Worm (Caenorhabditis elegans) whole organism, early embryonic: ENCODE data around the gene F53C3.1.

Experiments
- F13C5.2 ChIP-seq: sonication (generic microtip); optimal IDR thresholded peaks from 2 replicates; lab custom pipeline; 2017; ENCODE audit warnings: mild to moderate bottlenecking, missing genetic modification characterization, inconsistent platforms, missing compliant biosample characterization
- ama-1 ChIP-seq: fragments of 150-350 bp; optimal IDR thresholded peaks from 2 replicates; lab custom pipeline; 2014
- ceh-13 ChIP-seq: fragments of 200-800 bp; sonication (Bioruptor generic); optimal IDR thresholded peaks from 2 replicates; lab custom pipeline; 2018; ENCODE audit warnings: mild to moderate bottlenecking, missing genetic modification characterization, missing compliant biosample characterization
- flt-1 ChIP-seq: fragments of 200-800 bp; sonication (Bioruptor generic); IDR thresholded peaks from 2 replicates; pipeline ENCODE4 v1.3.6; 2022; ENCODE audit warnings: missing genetic modification characterization, missing compliant biosample characterization
- hmbx-1 ChIP-seq: sonication (generic microtip); optimal IDR thresholded peaks from 2 replicates; lab custom pipeline; 2016; ENCODE audit warnings: mild to moderate bottlenecking, missing genetic modification characterization, missing compliant biosample characterization
- scrt-1 ChIP-seq: fragments of 200-800 bp; sonication (Bioruptor generic); IDR thresholded peaks from 2 replicates; pipeline ENCODE4 v1.3.6; 2022; ENCODE audit warnings: missing genetic modification characterization, missing compliant biosample characterization

DNA sequence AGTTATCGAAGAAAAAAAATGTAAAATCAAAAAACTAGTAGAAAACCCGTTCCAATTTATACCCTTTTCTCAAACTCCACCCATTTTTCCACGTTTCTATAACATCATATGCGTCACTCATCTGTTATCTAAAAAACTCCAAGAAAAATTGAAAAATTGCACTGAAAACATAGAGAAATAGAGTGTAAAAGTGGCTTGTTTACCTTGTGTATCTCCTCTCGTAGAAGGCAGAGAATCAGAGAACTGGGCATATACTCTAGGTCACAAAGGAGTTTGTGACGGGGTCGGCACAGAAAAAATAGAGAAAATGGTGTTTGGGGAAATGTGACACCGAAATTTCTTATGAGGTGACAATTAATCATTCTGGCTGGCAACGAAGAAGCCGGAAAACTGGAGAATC lies 532 bp upstream of the F53C3.1 start:
- TF ChIP-seq F13C5.2 (tag; lab: Kevin White, UChicago) (no peak), ama-1 (lab: Kevin White, UChicago) (no peak), ceh-13 (GFP tag; lab: Kevin White, UChicago) (no peak), flt-1 (no peak), scrt-1 (no peak), hmbx-1 (no peak)
